Fruit fly (Drosophila melanogaster) whole organism, prepupa: ENCODE data around the gene Rab9Db.

ENCODE experiments used
- Blimp-1 ChIP-seq: fragments of 200-800 bp; sonication (Bioruptor generic); optimal IDR thresholded peaks from 3 replicates; lab custom pipeline; 2017; ENCODE audit warnings: missing biosample characterization, missing genetic modification characterization, mild to moderate bottlenecking, moderate library complexity, missing genetic modification reagents
- CG10631 ChIP-seq: fragments of 200-800 bp; sonication (Bioruptor generic); optimal IDR thresholded peaks from 2 replicates; lab custom pipeline; 2016; ENCODE audit warnings: missing biosample characterization, missing genetic modification characterization
- CG10669 ChIP-seq: fragments of 200-800 bp; sonication (Bioruptor generic); optimal IDR thresholded peaks from 3 replicates; lab custom pipeline; 2018; ENCODE audit warnings: missing biosample characterization, mild to moderate bottlenecking, missing genetic modification characterization, moderate library complexity
- CG11294 ChIP-seq: fragments of 200-800 bp; sonication (Bioruptor generic); IDR thresholded peaks from 2 replicates; pipeline ENCODE4 v1.3.6; 2022; ENCODE audit warnings: missing biosample characterization, missing genetic modification characterization
- CG11762 ChIP-seq: fragments of 200-800 bp; sonication (Bioruptor generic); optimal IDR thresholded peaks from 3 replicates; lab custom pipeline; 2016; ENCODE audit warnings: missing biosample characterization, missing genetic modification characterization; ENCODE audit not compliant: insufficient read depth
- CG11902 ChIP-seq: fragments of 200-800 bp; sonication (Bioruptor generic); optimal IDR thresholded peaks from 3 replicates; lab custom pipeline; 2016; ENCODE audit warnings: missing biosample characterization, missing genetic modification characterization
- CG15336 ChIP-seq: fragments of 200-800 bp; sonication (Bioruptor generic); IDR thresholded peaks from 2 replicates; pipeline ENCODE4 v1.3.6; 2022; ENCODE audit warnings: missing biosample characterization, missing genetic modification characterization
- CG16779 ChIP-seq: fragments of 200-800 bp; sonication (Bioruptor generic); optimal IDR thresholded peaks from 3 replicates; lab custom pipeline; 2017; ENCODE audit warnings: missing biosample characterization, mild to moderate bottlenecking, missing genetic modification characterization
- CG3032 ChIP-seq: fragments of 200-800 bp; optimal IDR thresholded peaks from 2 replicates; lab custom pipeline; 2019; ENCODE audit warnings: missing biosample characterization, mild to moderate bottlenecking, missing genetic modification characterization, moderate library complexity
- CG31627 ChIP-seq: fragments of 200-800 bp; sonication (Bioruptor generic); optimal IDR thresholded peaks from 3 replicates; lab custom pipeline; 2016; ENCODE audit warnings: missing biosample characterization, missing genetic modification characterization
- CG32006 ChIP-seq: fragments of 200-800 bp; sonication (Bioruptor generic); optimal IDR thresholded peaks from 3 replicates; lab custom pipeline; 2017; ENCODE audit warnings: missing biosample characterization, mild to moderate bottlenecking, missing genetic modification characterization
- CG34406 ChIP-seq: fragments of 200-800 bp; sonication (Bioruptor generic); optimal IDR thresholded peaks from 3 replicates; lab custom pipeline; 2016; ENCODE audit warnings: missing biosample characterization, missing genetic modification characterization
- CG3919 ChIP-seq: fragments of 200-800 bp; sonication (Bioruptor generic); optimal IDR thresholded peaks from 3 replicates; lab custom pipeline; 2016; ENCODE audit warnings: missing biosample characterization, missing genetic modification characterization
- CG4318 ChIP-seq: fragments of 200-800 bp; sonication (Bioruptor generic); optimal IDR thresholded peaks from 3 replicates; lab custom pipeline; 2017; ENCODE audit warnings: missing biosample characterization, mild to moderate bottlenecking, missing genetic modification characterization
- CG6163 ChIP-seq: fragments of 200-800 bp; sonication (Bioruptor generic); IDR thresholded peaks from 3 replicates; pipeline ENCODE4 v1.3.6; 2022; ENCODE audit warnings: missing biosample characterization, missing genetic modification characterization
- CG6276 ChIP-seq: fragments of 200-800 bp; sonication (Bioruptor generic); optimal IDR thresholded peaks from 2 replicates; lab custom pipeline; 2017; ENCODE audit warnings: missing biosample characterization, mild to moderate bottlenecking, missing genetic modification characterization
- CG6792 ChIP-seq: fragments of 200-800 bp; sonication (Bioruptor generic); optimal IDR thresholded peaks from 3 replicates; lab custom pipeline; 2016; ENCODE audit warnings: missing biosample characterization, missing genetic modification characterization
- CG6854 ChIP-seq: fragments of 200-800 bp; sonication (Bioruptor generic); optimal IDR thresholded peaks from 2 replicates; lab custom pipeline; 2017; ENCODE audit warnings: missing biosample characterization, mild to moderate bottlenecking, missing genetic modification characterization
- CG7368 ChIP-seq: fragments of 200-800 bp; sonication (Bioruptor generic); optimal IDR thresholded peaks from 3 replicates; lab custom pipeline; 2016; ENCODE audit warnings: missing biosample characterization, missing genetic modification characterization
- CG8632 ChIP-seq: fragments of 200-800 bp; sonication (Bioruptor generic); optimal IDR thresholded peaks from 3 replicates; lab custom pipeline; 2016; ENCODE audit warnings: missing biosample characterization, missing genetic modification characterization
- CG9139 ChIP-seq: fragments of 200-800 bp; sonication (Bioruptor generic); optimal IDR thresholded peaks from 3 replicates; lab custom pipeline; 2017; ENCODE audit warnings: missing biosample characterization, mild to moderate bottlenecking, missing genetic modification characterization
- Eip78C ChIP-seq: fragments of 200-800 bp; sonication (Bioruptor generic); peaks from one replicate; lab custom pipeline; 2016; ENCODE audit warnings: missing biosample characterization, missing genetic modification characterization
- Ets21C ChIP-seq: fragments of 200-800 bp; sonication (Bioruptor generic); optimal IDR thresholded peaks from 3 replicates; lab custom pipeline; 2016; ENCODE audit warnings: missing biosample characterization, missing genetic modification characterization
- Ets96B ChIP-seq: fragments of 200-800 bp; optimal IDR thresholded peaks from 2 replicates; lab custom pipeline; 2019; ENCODE audit warnings: missing biosample characterization, mild to moderate bottlenecking, missing genetic modification characterization, moderate library complexity
- Gug ChIP-seq: fragments of 200-800 bp; sonication (Bioruptor generic); IDR thresholded peaks from 2 replicates; pipeline ENCODE4 v1.3.6; 2022; ENCODE audit warnings: missing biosample characterization, missing genetic modification characterization
- Hr38 ChIP-seq: sonication (Bioruptor generic); optimal IDR thresholded peaks from 2 replicates; lab custom pipeline; 2016; ENCODE audit warnings: missing biosample characterization, missing genetic modification characterization
- Hr39 ChIP-seq: fragments of 200-800 bp; sonication (Bioruptor generic); optimal IDR thresholded peaks from 2 replicates; lab custom pipeline; 2016; ENCODE audit warnings: missing biosample characterization, missing genetic modification characterization
- Lpt ChIP-seq: fragments of 200-800 bp; sonication (Bioruptor generic); optimal IDR thresholded peaks from 3 replicates; lab custom pipeline; 2016; ENCODE audit warnings: missing biosample characterization, missing genetic modification characterization
- Met ChIP-seq: fragments of 200-800 bp; sonication (Bioruptor generic); optimal IDR thresholded peaks from 3 replicates; lab custom pipeline; 2016; ENCODE audit warnings: missing biosample characterization, missing genetic modification characterization
- Sox102F ChIP-seq: fragments of 200-800 bp; sonication (Bioruptor generic); optimal IDR thresholded peaks from 2 replicates; lab custom pipeline; 2016; ENCODE audit warnings: missing biosample characterization, mild to moderate bottlenecking, missing genetic modification characterization
- Sox14 ChIP-seq: fragments of 200-800 bp; sonication (Bioruptor generic); optimal IDR thresholded peaks from 3 replicates; lab custom pipeline; 2016; ENCODE audit warnings: missing biosample characterization, missing genetic modification characterization
- Sox15 ChIP-seq: fragments of 200-800 bp; sonication (Bioruptor generic); optimal IDR thresholded peaks from 3 replicates; lab custom pipeline; 2016; ENCODE audit warnings: missing biosample characterization, missing genetic modification characterization
- achi ChIP-seq: fragments of 200-800 bp; sonication (Bioruptor generic); optimal IDR thresholded peaks from 3 replicates; lab custom pipeline; 2016; ENCODE audit warnings: missing biosample characterization, missing genetic modification characterization
- acj6 ChIP-seq: fragments of 200-800 bp; sonication (Bioruptor generic); optimal IDR thresholded peaks from 3 replicates; lab custom pipeline; 2016; ENCODE audit warnings: missing biosample characterization, missing genetic modification characterization
- cyc ChIP-seq: fragments of 200-800 bp; sonication (Bioruptor generic); optimal IDR thresholded peaks from 3 replicates; lab custom pipeline; 2016; ENCODE audit warnings: missing biosample characterization, missing genetic modification characterization
- dac ChIP-seq: fragments of 200-800 bp; sonication (Bioruptor generic); optimal IDR thresholded peaks from 2 replicates; lab custom pipeline; 2017; ENCODE audit warnings: missing biosample characterization, mild to moderate bottlenecking, missing genetic modification characterization
- dsx ChIP-seq: fragments of 200-800 bp; optimal IDR thresholded peaks from 3 replicates; lab custom pipeline; 2019; ENCODE audit warnings: missing biosample characterization, mild to moderate bottlenecking, missing genetic modification characterization, moderate library complexity; ENCODE audit not compliant: poor library complexity, severe bottlenecking
- eg ChIP-seq: fragments of 200-800 bp; sonication (Bioruptor generic); IDR thresholded peaks from 3 replicates; pipeline ENCODE4 v1.3.6; 2022; ENCODE audit warnings: missing biosample characterization, missing genetic modification characterization
- esn ChIP-seq: fragments of 200-800 bp; sonication (Bioruptor generic); optimal IDR thresholded peaks from 2 replicates; lab custom pipeline; 2016; ENCODE audit warnings: missing biosample characterization, mild to moderate bottlenecking, missing genetic modification characterization, moderate library complexity
- fd59A ChIP-seq: fragments of 200-800 bp; sonication (Bioruptor generic); optimal IDR thresholded peaks from 2 replicates; lab custom pipeline; 2017; ENCODE audit warnings: missing biosample characterization, mild to moderate bottlenecking, missing genetic modification characterization, missing genetic modification reagents
- fd85E ChIP-seq: fragments of 200-800 bp; sonication (Bioruptor generic); optimal IDR thresholded peaks from 3 replicates; lab custom pipeline; 2016; ENCODE audit warnings: missing biosample characterization, missing genetic modification characterization
- fkh ChIP-seq: fragments of 200-800 bp; sonication (Bioruptor generic); optimal IDR thresholded peaks from 3 replicates; lab custom pipeline; 2017; ENCODE audit warnings: missing biosample characterization, mild to moderate bottlenecking, missing genetic modification characterization, moderate library complexity
- net ChIP-seq: fragments of 200-800 bp; sonication (Bioruptor generic); optimal IDR thresholded peaks from 3 replicates; lab custom pipeline; 2016; ENCODE audit warnings: missing biosample characterization, missing genetic modification characterization
- pdm3 ChIP-seq: fragments of 200-800 bp; sonication (Bioruptor generic); optimal IDR thresholded peaks from 3 replicates; lab custom pipeline; 2016; ENCODE audit warnings: missing biosample characterization, missing genetic modification characterization
- salr ChIP-seq, 2 experiments: fragments of 200-800 bp; sonication (Bioruptor generic); optimal IDR thresholded peaks; 3 replicates each; lab custom pipeline; 2016 to 2018; ENCODE audit warnings: missing biosample characterization in 2 of 2, missing genetic modification characterization in 2 of 2, mild to moderate bottlenecking in 1 of 2
- spab ChIP-seq: fragments of 200-800 bp; sonication (Bioruptor generic); optimal IDR thresholded peaks from 2 replicates; lab custom pipeline; 2017; ENCODE audit warnings: missing biosample characterization, mild to moderate bottlenecking, missing genetic modification characterization, missing genetic modification reagents
- ss ChIP-seq, 2 experiments: fragments of 200-800 bp; sonication (Bioruptor generic); optimal IDR thresholded peaks; 2 replicates in 1 of 2; 3 replicates in 1 of 2; lab custom pipeline; 2017 to 2018; ENCODE audit warnings: mild to moderate bottlenecking in 2 of 2, missing biosample characterization in 2 of 2, missing genetic modification characterization in 2 of 2, moderate library complexity in 1 of 2
- svp ChIP-seq: fragments of 200-800 bp; sonication (Bioruptor generic); peaks from one replicate; lab custom pipeline; 2016; ENCODE audit warnings: missing biosample characterization, missing genetic modification characterization
- vri ChIP-seq: fragments of 200-800 bp; sonication (Bioruptor generic); optimal IDR thresholded peaks from 3 replicates; lab custom pipeline; 2016; ENCODE audit warnings: missing biosample characterization, mild to moderate bottlenecking, missing genetic modification characterization

Rab9Db gene

dm6 chrX:10585158-10585634 lies 37.8 kb downstream of the Rab9Db start, which contains the start of gene spri (continued):
- no peak for TF ChIP-seq Met (GFP tag; lab: Kevin White, UChicago)

dm6 chrX:10584461-10584860 lies 38.6 kb downstream of the Rab9Db start:
- TF ChIP-seq Sox102F (GFP tag; lab: Kevin White, UChicago) = peak; percentile 97
- peak; percentile 74 for TF ChIP-seq Gug (GFP tag; lab: Robert Waterston, UW)
- TF ChIP-seq salr (GFP tag; optimal IDR thresholded peaks at IDR 0.05; lab: Kevin White, UChicago) = peak; percentile 67 to 92
- TF ChIP-seq Sox15 (GFP tag; lab: Kevin White, UChicago) = peak; percentile 92
- TF ChIP-seq net (GFP tag; lab: Kevin White, UChicago) = peak; percentile 86
- peak; percentile 36 for TF ChIP-seq dac
- peak; percentile 95 for TF ChIP-seq CG10669 (GFP tag; lab: Kevin White, UChicago)
- TF ChIP-seq CG16779 (tag; lab: Kevin White, UChicago) = peak; percentile 58
- TF ChIP-seq ss (GFP tag; optimal IDR thresholded peaks at IDR 0.05; lab: Kevin White, UChicago) = peak; percentile 88 to 94
- TF ChIP-seq CG10631 = peak; percentile 95
- TF ChIP-seq CG31627 (GFP tag; lab: Kevin White, UChicago) = peak; percentile 97
- TF ChIP-seq Met (GFP tag; lab: Kevin White, UChicago) = peak; percentile 97
- peak; percentile 92 for TF ChIP-seq CG34406 (GFP tag; lab: Kevin White, UChicago)
- peak; percentile 93 for TF ChIP-seq Ets96B (tag; lab: Kevin White, UChicago)
- peak; percentile 95 for TF ChIP-seq Sox14 (GFP tag; lab: Kevin White, UChicago)
- peak; percentile 75 for TF ChIP-seq CG6854
- peak; percentile 86 for TF ChIP-seq Blimp-1 (GFP tag; lab: Kevin White, UChicago)
- peak; percentile 94 for TF ChIP-seq acj6
- TF ChIP-seq CG8632 = peak; percentile 91
- TF ChIP-seq CG4318 (GFP tag; lab: Kevin White, UChicago) = no peak
- peak; percentile 96 for TF ChIP-seq CG3032
- TF ChIP-seq eg (GFP tag; lab: Robert Waterston, UW) = peak; percentile 66
- peak; percentile 86 for TF ChIP-seq CG11762 (GFP tag; lab: Kevin White, UChicago)
- TF ChIP-seq achi (GFP tag; lab: Kevin White, UChicago) = peak; percentile 90
- peak; percentile 53; the same call in 1 of the 2 replicates for TF ChIP-seq CG11294 (GFP tag; lab: Robert Waterston, UW)
- no peak for TF ChIP-seq fkh (GFP tag; lab: Kevin White, UChicago)
- TF ChIP-seq CG9139 = peak; percentile 80
- TF ChIP-seq CG6276 (GFP tag; lab: Kevin White, UChicago) = no peak
- peak; percentile 92 for TF ChIP-seq fd59A
- peak; percentile 58 for TF ChIP-seq fd85E (GFP tag; lab: Kevin White, UChicago)
- peak; percentile 96 for TF ChIP-seq pdm3 (GFP tag; lab: Kevin White, UChicago)
- TF ChIP-seq svp (GFP tag; lab: Kevin White, UChicago) = peak; percentile 99
- TF ChIP-seq CG15336 (GFP tag; lab: Robert Waterston, UW) = peak; percentile 55
- TF ChIP-seq CG7368 (GFP tag; lab: Kevin White, UChicago) = peak; percentile 93
- TF ChIP-seq esn (GFP tag; lab: Kevin White, UChicago) = peak; percentile 97
- TF ChIP-seq CG3919 = peak; percentile 96
- TF ChIP-seq Eip78C (GFP tag; lab: Kevin White, UChicago) = peak; percentile 99
- peak; percentile 96 for TF ChIP-seq Hr39 (GFP tag; lab: Kevin White, UChicago)
- TF ChIP-seq spab (GFP tag; lab: Kevin White, UChicago) = peak; percentile 89
- TF ChIP-seq dsx (GFP tag; lab: Kevin White, UChicago) = peak; percentile 97
- no peak for TF ChIP-seq Hr38 (GFP tag; lab: Kevin White, UChicago)
- TF ChIP-seq Lpt (GFP tag; lab: Kevin White, UChicago) = peak; percentile 70
- peak; percentile 65 for TF ChIP-seq CG32006
- TF ChIP-seq Ets21C = peak; percentile 93
- TF ChIP-seq vri = peak; percentile 86
- peak; percentile 97 for TF ChIP-seq cyc
- TF ChIP-seq CG6163 (GFP tag; lab: Robert Waterston, UW) = peak; percentile 95
- peak; percentile 92 for TF ChIP-seq CG11902 (GFP tag; lab: Kevin White, UChicago)
- peak; percentile 95 for TF ChIP-seq CG6792 (GFP tag; lab: Kevin White, UChicago)
